Fruit fly (Drosophila melanogaster) whole organism, embryonic: ENCODE results near the gene Pif1A.

Experiments used
- ATbp ChIP-seq: fragments of 200-800 bp; sonication (Bioruptor generic); optimal IDR thresholded peaks from 2 replicates; lab custom pipeline; 2017; ENCODE audit warnings: missing biosample characterization, mild to moderate bottlenecking, missing genetic modification characterization, missing genetic modification reagents
- Adf1 ChIP-seq: fragments of 200-800 bp; sonication (Bioruptor generic); IDR thresholded peaks from 2 replicates; pipeline ENCODE4 v1.3.6; 2022; ENCODE audit warnings: missing biosample characterization, missing genetic modification characterization
- B-H2 ChIP-seq: fragments of 200-800 bp; sonication (Bioruptor generic); optimal IDR thresholded peaks from 2 replicates; lab custom pipeline; 2018; ENCODE audit warnings: missing biosample characterization, mild to moderate bottlenecking, missing genetic modification characterization
- CG10565 ChIP-seq: fragments of 200-800 bp; sonication (Bioruptor generic); optimal IDR thresholded peaks from 3 replicates; lab custom pipeline; 2016; ENCODE audit warnings: missing biosample characterization, mild to moderate bottlenecking, missing genetic modification characterization
- CG13624 ChIP-seq: fragments of 200-800 bp; sonication (Bioruptor generic); optimal IDR thresholded peaks from 2 replicates; lab custom pipeline; 2016; ENCODE audit warnings: missing biosample characterization, missing genetic modification characterization
- CG15011 ChIP-seq: fragments of 200-800 bp; sonication (Bioruptor generic); optimal IDR thresholded peaks from 3 replicates; lab custom pipeline; 2018; ENCODE audit warnings: missing biosample characterization, mild to moderate bottlenecking, missing genetic modification characterization
- CG15269 ChIP-seq: fragments of 200-800 bp; sonication (Bioruptor generic); optimal IDR thresholded peaks from 2 replicates; lab custom pipeline; 2018; ENCODE audit warnings: missing biosample characterization, mild to moderate bottlenecking, missing genetic modification characterization, moderate library complexity
- CG17328 ChIP-seq: fragments of 200-800 bp; sonication (Bioruptor generic); IDR thresholded peaks from 2 replicates; pipeline ENCODE4 v1.3.6; 2022; ENCODE audit warnings: missing biosample characterization, missing genetic modification characterization
- CG17802 ChIP-seq: fragments of 200-800 bp; sonication (Bioruptor generic); optimal IDR thresholded peaks from 2 replicates; lab custom pipeline; 2018; ENCODE audit warnings: missing biosample characterization, mild to moderate bottlenecking, missing genetic modification characterization, moderate library complexity
- CG1832 ChIP-seq: fragments of 200-800 bp; sonication (Bioruptor generic); optimal IDR thresholded peaks from 2 replicates; lab custom pipeline; 2017; ENCODE audit warnings: missing biosample characterization, mild to moderate bottlenecking, missing genetic modification characterization, inconsistent platforms
- CG2120 ChIP-seq: fragments of 200-800 bp; sonication (Bioruptor generic); optimal IDR thresholded peaks from 3 replicates; lab custom pipeline; 2016; ENCODE audit warnings: missing biosample characterization, missing genetic modification characterization
- CG2202 ChIP-seq: fragments of 200-800 bp; sonication (Bioruptor generic); optimal IDR thresholded peaks from 2 replicates; lab custom pipeline; 2018; ENCODE audit warnings: missing biosample characterization, mild to moderate bottlenecking, missing genetic modification characterization
- CG3065 ChIP-seq: fragments of 200-800 bp; sonication (Bioruptor generic); optimal IDR thresholded peaks from 2 replicates; lab custom pipeline; 2016; ENCODE audit warnings: missing biosample characterization, missing genetic modification characterization
- CG32767 ChIP-seq: fragments of 200-800 bp; sonication (Bioruptor generic); IDR thresholded peaks from 2 replicates; pipeline ENCODE4 v1.3.6; 2022; ENCODE audit warnings: missing biosample characterization, missing genetic modification characterization
- CG33557 ChIP-seq: fragments of 200-800 bp; sonication (Bioruptor generic); optimal IDR thresholded peaks from 2 replicates; lab custom pipeline; 2019; ENCODE audit warnings: missing biosample characterization, mild to moderate bottlenecking, missing genetic modification characterization, moderate library complexity
- CG3726 ChIP-seq: fragments of 200-800 bp; sonication (Bioruptor generic); IDR thresholded peaks from 3 replicates; pipeline ENCODE4, ENCODE4 v1.3.6; 2022; ENCODE audit warnings: missing biosample characterization, missing genetic modification characterization
- CG5245 ChIP-seq: fragments of 200-800 bp; sonication (Bioruptor generic); optimal IDR thresholded peaks from 3 replicates; lab custom pipeline; 2016; ENCODE audit warnings: missing biosample characterization, missing genetic modification characterization
- CG6175 ChIP-seq: fragments of 200-800 bp; sonication (Bioruptor generic); IDR thresholded peaks from 3 replicates; pipeline ENCODE4 v1.3.6; 2022; ENCODE audit warnings: missing biosample characterization, missing genetic modification characterization
- CG6765 ChIP-seq: fragments of 200-800 bp; sonication (Bioruptor generic); optimal IDR thresholded peaks from 3 replicates; lab custom pipeline; 2017; ENCODE audit warnings: missing biosample characterization, mild to moderate bottlenecking, missing genetic modification characterization
- CG6791 ChIP-seq: fragments of 200-800 bp; sonication (Bioruptor generic); IDR thresholded peaks from 3 replicates; pipeline ENCODE4 v1.3.6; 2022; ENCODE audit warnings: missing biosample characterization, missing genetic modification characterization; ENCODE audit not compliant: partially characterized antibody
- CG7786 ChIP-seq: fragments of 200-800 bp; sonication (Bioruptor generic); optimal IDR thresholded peaks from 2 replicates; lab custom pipeline; 2016; ENCODE audit warnings: missing biosample characterization, missing genetic modification characterization
- CG9215 ChIP-seq: fragments of 200-800 bp; sonication (Bioruptor generic); IDR thresholded peaks from 2 replicates; pipeline ENCODE4 v1.3.6; 2022; ENCODE audit warnings: missing biosample characterization, missing genetic modification characterization
- CG9932 ChIP-seq: fragments of 200-800 bp; sonication (Bioruptor generic); IDR thresholded peaks from 2 replicates; pipeline ENCODE4 v1.3.6; 2022; ENCODE audit warnings: missing biosample characterization, missing genetic modification characterization
- D19A ChIP-seq: fragments of 200-800 bp; optimal IDR thresholded peaks from 3 replicates; lab custom pipeline; 2019; ENCODE audit warnings: missing biosample characterization, mild to moderate bottlenecking, missing genetic modification characterization, moderate library complexity
- Doc3 ChIP-seq: fragments of 200-800 bp; sonication (Bioruptor generic); IDR thresholded peaks from 3 replicates; pipeline ENCODE4 v1.3.6; 2022; ENCODE audit warnings: missing biosample characterization, missing genetic modification characterization; ENCODE audit not compliant: partially characterized antibody
- HmgD ChIP-seq: fragments of 200-800 bp; sonication (Bioruptor generic); optimal IDR thresholded peaks from 3 replicates; lab custom pipeline; 2016; ENCODE audit warnings: missing biosample characterization, missing genetic modification characterization
- Hr39 ChIP-seq: fragments of >200 bp; optimal IDR thresholded peaks from 2 replicates; lab custom pipeline; 2017
- MBD-R2 ChIP-seq: fragments of 200-800 bp; sonication (Bioruptor generic); IDR thresholded peaks from 2 replicates; pipeline ENCODE4 v1.3.6; 2022; ENCODE audit warnings: missing biosample characterization, missing genetic modification characterization
- Neu2 ChIP-seq: fragments of 200-800 bp; sonication (Bioruptor generic); optimal IDR thresholded peaks from 3 replicates; lab custom pipeline; 2016; ENCODE audit warnings: missing biosample characterization, missing genetic modification characterization, borderline replicate concordance
- Opbp ChIP-seq: fragments of 200-800 bp; sonication (Bioruptor generic); IDR thresholded peaks from 3 replicates; pipeline ENCODE4 v1.3.6; 2022; ENCODE audit warnings: missing biosample characterization, missing genetic modification characterization; ENCODE audit not compliant: partially characterized antibody
- PHDP ChIP-seq: fragments of 200-800 bp; sonication (Bioruptor generic); optimal IDR thresholded peaks from 3 replicates; lab custom pipeline; 2018; ENCODE audit warnings: missing biosample characterization, mild to moderate bottlenecking, missing genetic modification characterization, moderate library complexity
- Scr ChIP-seq: fragments of 200-800 bp; sonication (Bioruptor generic); IDR thresholded peaks from 2 replicates; pipeline ENCODE4 v1.3.6; 2022; ENCODE audit warnings: missing biosample characterization, missing genetic modification characterization; ENCODE audit not compliant: partially characterized antibody
- Side ChIP-seq: fragments of 200-800 bp; sonication (Bioruptor generic); optimal IDR thresholded peaks from 2 replicates; lab custom pipeline; 2016; ENCODE audit warnings: missing biosample characterization, missing genetic modification characterization
- Usf ChIP-seq: fragments of 200-800 bp; sonication (Bioruptor generic); optimal IDR thresholded peaks from 2 replicates; lab custom pipeline; 2017; ENCODE audit warnings: missing genotype, missing biosample characterization, missing genetic modification characterization
- Xbp1 ChIP-seq: fragments of 200-800 bp; sonication (Bioruptor generic); optimal IDR thresholded peaks from 3 replicates; lab custom pipeline; 2016; ENCODE audit warnings: missing biosample characterization, mild to moderate bottlenecking, missing genetic modification characterization
- ash1 ChIP-seq: fragments of 200-800 bp; sonication (Bioruptor generic); optimal IDR thresholded peaks from 2 replicates; lab custom pipeline; 2018; ENCODE audit warnings: missing biosample characterization, mild to moderate bottlenecking, missing genetic modification characterization
- bigmax ChIP-seq: fragments of 200-800 bp; sonication (Bioruptor generic); optimal IDR thresholded peaks from 2 replicates; lab custom pipeline; 2018; ENCODE audit warnings: missing biosample characterization, mild to moderate bottlenecking, missing genetic modification characterization
- crp ChIP-seq, 2 experiments: fragments of 200-800 bp; sonication (Bioruptor generic); optimal IDR thresholded peaks; 2 replicates in 1 of 2; 3 replicates in 1 of 2; lab custom pipeline; 2017; ENCODE audit warnings: missing biosample characterization in 2 of 2, missing genetic modification characterization in 2 of 2, mild to moderate bottlenecking in 1 of 2, moderate library complexity in 1 of 2
- da ChIP-seq: fragments of 200-800 bp; sonication (Bioruptor generic); optimal IDR thresholded peaks from 2 replicates; lab custom pipeline; 2016; ENCODE audit warnings: missing biosample characterization, missing genetic modification characterization
- dati ChIP-seq: fragments of 200-800 bp; sonication (Bioruptor generic); IDR thresholded peaks from 2 replicates; pipeline ENCODE4 v1.3.6; 2022; ENCODE audit warnings: missing biosample characterization, missing genetic modification characterization
- p53 ChIP-seq: fragments of 200-800 bp; sonication (Bioruptor generic); optimal IDR thresholded peaks from 2 replicates; lab custom pipeline; 2016; ENCODE audit warnings: missing biosample characterization, missing genetic modification characterization
- pho ChIP-seq: fragments of 200-800 bp; sonication (Bioruptor generic); optimal IDR thresholded peaks from 2 replicates; lab custom pipeline; 2016; ENCODE audit warnings: missing biosample characterization, missing genetic modification characterization
- pita ChIP-seq: fragments of 200-800 bp; sonication (Bioruptor generic); optimal IDR thresholded peaks from 2 replicates; lab custom pipeline; 2017; ENCODE audit warnings: missing biosample characterization, mild to moderate bottlenecking, missing genetic modification characterization
- prd ChIP-seq, 3 experiments: fragments of >200 bp in 2 of 3; fragments of 200-800 bp in 1 of 3; sonication (Bioruptor generic) in 1 of 3; optimal IDR thresholded peaks in 2 of 3; IDR thresholded peaks in 1 of 3; 2 replicates in 2 of 3; 3 replicates in 1 of 3; pipeline versions ENCODE4 v1.3.6 to Lab custom; 2017 to 2022; ENCODE audit warnings: missing biosample characterization in 1 of 3, missing genetic modification characterization in 1 of 3
- psq ChIP-seq: fragments of 200-800 bp; sonication (Bioruptor generic); optimal IDR thresholded peaks from 2 replicates; lab custom pipeline; 2017; ENCODE audit warnings: missing biosample characterization, missing genetic modification characterization
- ranshi ChIP-seq: fragments of 200-800 bp; sonication (Bioruptor generic); IDR thresholded peaks from 2 replicates; pipeline ENCODE4 v1.3.6; 2022; ENCODE audit warnings: missing biosample characterization, missing genetic modification characterization
- sens ChIP-seq: fragments of 200-800 bp; sonication (Bioruptor generic); peaks from one replicate; lab custom pipeline; 2016; ENCODE audit warnings: missing biosample characterization, missing genetic modification characterization
- shn ChIP-seq: fragments of 200-800 bp; sonication (Bioruptor generic); optimal IDR thresholded peaks from 3 replicates; lab custom pipeline; 2016; ENCODE audit warnings: missing biosample characterization, missing genetic modification characterization
- sima ChIP-seq: fragments of 200-800 bp; sonication (Bioruptor generic); optimal IDR thresholded peaks from 2 replicates; lab custom pipeline; 2016; ENCODE audit warnings: missing biosample characterization, missing genetic modification characterization
- vvl ChIP-seq: fragments of 200-800 bp; sonication (Bioruptor generic); IDR thresholded peaks from 2 replicates; pipeline ENCODE4 v1.3.6; 2022; ENCODE audit warnings: missing biosample characterization, missing genetic modification characterization

The Pif1A gene

dm6 chr3R:8846154-8846648 lies 45.2 kb upstream of the Pif1A start (continued):
- TF ChIP-seq dati (GFP tag; lab: Robert Waterston, UW) (no peak), prd (optimal IDR thresholded peaks at IDR 0.05; lab: Kevin White, UChicago) (no peak), prd (GFP tag; IDR thresholded peaks at IDR 0.05; lab: Robert Waterston, UW) (peak; percentile 46; the same call in 2 of the 3 replicates), Usf (no peak), CG6175 (no peak), CG2202 (tag; lab: Kevin White, UChicago) (peak; percentile 17), sens (GFP tag; lab: Kevin White, UChicago) (peak; percentile 90), CG15011 (peak; percentile 12), Opbp (GFP tag; lab: Robert Waterston, UW) (peak; percentile 69), ranshi (peak; percentile 48; the same call in 1 of the 2 replicates), CG7786 (peak; percentile 55), CG10565 (GFP tag; lab: Kevin White, UChicago) (no peak), ATbp (GFP tag; lab: Kevin White, UChicago) (peak; percentile 60), CG33557 (peak; percentile 50), CG13624 (GFP tag; lab: Kevin White, UChicago) (peak; percentile 47), Scr (GFP tag; lab: Robert Waterston, UW) (peak; percentile 21; the same call in 1 of the 2 replicates), MBD-R2 (peak; percentile 45; the same call in 1 of the 2 replicates), shn (GFP tag; lab: Kevin White, UChicago) (no peak), bigmax (GFP tag; lab: Kevin White, UChicago) (no peak), CG17802 (tag; lab: Kevin White, UChicago) (no peak), D19A (tag; lab: Kevin White, UChicago) (peak; percentile 58), pho (peak; percentile 36), Adf1 (GFP tag; lab: Robert Waterston, UW) (peak; percentile 66), CG6791 (peak; percentile 66; the same call in 2 of the 3 replicates), CG9932 (GFP tag; lab: Robert Waterston, UW) (peak; percentile 34; the same call in 1 of the 2 replicates), CG3065 (no peak), CG2120 (GFP tag; lab: Kevin White, UChicago) (peak; percentile 52), Neu2 (no peak), HmgD (GFP tag; lab: Kevin White, UChicago) (peak; percentile 10), CG15269 (tag; lab: Kevin White, UChicago) (peak; percentile 58), Hr39 (lab: Kevin White, UChicago) (no peak), CG3726 (no peak; the same call in 2 of the 3 replicates), crp (GFP tag; optimal IDR thresholded peaks at IDR 0.05; lab: Kevin White, UChicago) (no peak), Doc3 (GFP tag; lab: Robert Waterston, UW) (no peak), pita (GFP tag; lab: Kevin White, UChicago) (no peak), CG1832 (no peak), psq (GFP tag; lab: Kevin White, UChicago) (peak; percentile 97), CG9215 (no peak), Side (GFP tag; lab: Kevin White, UChicago) (peak; percentile 86), CG32767 (peak; percentile 40; the same call in 1 of the 2 replicates), Xbp1 (peak; percentile 16), B-H2 (GFP tag; lab: Kevin White, UChicago) (peak; percentile 58), vvl (GFP tag; lab: Robert Waterston, UW) (peak; percentile 85), da (no peak), p53 (no peak), PHDP (peak; percentile 51), sima (GFP tag; lab: Kevin White, UChicago) (peak; percentile 13), CG5245 (GFP tag; lab: Kevin White, UChicago) (peak; percentile 24), CG17328 (peak; percentile 64), CG6765 (GFP tag; lab: Kevin White, UChicago) (peak; percentile 69), ash1 (GFP tag; lab: Kevin White, UChicago) (peak; percentile 89)
